Worm (Caenorhabditis elegans): ENCODE results near the gene C28C12.11.

Gene C28C12.11

ce11 chrIV:8514546-8514945 lies 40.7 kb downstream of the C28C12.11 start:
- TF ChIP-seq ztf-29 (GFP tag; IDR thresholded peaks at IDR 0.05) (no peak), flt-1 (GFP tag; IDR thresholded peaks at IDR 0.05) (no peak), ref-1 (GFP tag; conservative IDR thresholded peaks at IDR 0.05) (no peak), klf-2 (GFP tag; conservative IDR thresholded peaks at IDR 0.05) (no peak), T22C8.4 (GFP tag; IDR thresholded peaks at IDR 0.05) (no peak), tab-1 (GFP tag; IDR thresholded peaks at IDR 0.05) (no peak), med-1 (GFP tag; optimal IDR thresholded peaks at IDR 0.05; ENCODE audit: insufficient read depth) (no peak), ztf-23 (GFP tag; IDR thresholded peaks at IDR 0.05) (no peak), cog-1 (tag; optimal IDR thresholded peaks at IDR 0.05) (no peak)

- TF ChIP-seq ref-1 (GFP tag; conservative IDR thresholded peaks at IDR 0.05), result no peak
- no peak for TF ChIP-seq flt-1 (GFP tag; IDR thresholded peaks at IDR 0.05)
- no peak for TF ChIP-seq ztf-29 (GFP tag; IDR thresholded peaks at IDR 0.05)
- TF ChIP-seq med-1 (GFP tag; optimal IDR thresholded peaks at IDR 0.05; ENCODE audit: insufficient read depth), result no peak
Measured at ce11 chrIV:8519949-8520348, 46.1 kb downstream of the C28C12.11 start.

- TF ChIP-seq med-1 (GFP tag; optimal IDR thresholded peaks at IDR 0.05; ENCODE audit: insufficient read depth), result no peak
- no peak for TF ChIP-seq flt-1 (GFP tag; IDR thresholded peaks at IDR 0.05)
- TF ChIP-seq klf-2 (GFP tag; conservative IDR thresholded peaks at IDR 0.05), result no peak
- no peak for TF ChIP-seq T22C8.4 (GFP tag; IDR thresholded peaks at IDR 0.05)
- no peak for TF ChIP-seq ref-1 (GFP tag; conservative IDR thresholded peaks at IDR 0.05)
- no peak for TF ChIP-seq cog-1 (tag; optimal IDR thresholded peaks at IDR 0.05)
- no peak for TF ChIP-seq ztf-29 (GFP tag; IDR thresholded peaks at IDR 0.05)
- no peak for TF ChIP-seq tab-1 (GFP tag; IDR thresholded peaks at IDR 0.05)
- no peak for TF ChIP-seq ztf-23 (GFP tag; IDR thresholded peaks at IDR 0.05)
Measured at ce11 chrIV:8520594-8520993, 46.7 kb downstream of the C28C12.11 start, which contains the start of gene pkg-2. Gene pkg-2 (plus strand): TSS chrIV:8520894.

- TF ChIP-seq ref-1 (GFP tag; conservative IDR thresholded peaks at IDR 0.05) (no peak), klf-2 (GFP tag; conservative IDR thresholded peaks at IDR 0.05) (no peak), ztf-29 (GFP tag; IDR thresholded peaks at IDR 0.05) (no peak)
Measured at ce11 chrIV:8523981-8524380, 50.1 kb downstream of the C28C12.11 start.

Data from whole organism, midembryonic.